3 worm cellular contexts compared by ENCODE assay signal in genomic region chrV:9504474-9504960, ce11.
TF ChIP-seq lines count a peak whose summit lies in the region.

Gene haao-1 (plus strand): TSS chrV:9504910.

TF ChIP-seq in whole organism, L1 larva, 84 proteins besides CTCF, POLR2A, EP300 and RAD21:
- TF ChIP-seq lin-15B (tag; optimal IDR thresholded peaks at IDR 0.05; lab: Kevin White, UChicago) (no peak), sup-37 (GFP tag; optimal IDR thresholded peaks at IDR 0.05; lab: Kevin White, UChicago) (no peak), sptf-1 (tag; optimal IDR thresholded peaks at IDR 0.05; lab: Kevin White, UChicago) (no peak), lir-3 (tag; optimal IDR thresholded peaks at IDR 0.05; lab: Kevin White, UChicago; ENCODE audit: poor library complexity) (no peak), ceh-88 (GFP tag; IDR thresholded peaks at IDR 0.05; lab: Robert Waterston, UW) (no peak), elt-3 (tag; optimal IDR thresholded peaks at IDR 0.05; lab: Kevin White, UChicago) (peak in 1 of 6 experiments; percentile 57), nhr-85 (tag; lab: Kevin White, UChicago) (peak; percentile 77), tlp-1 (tag; optimal IDR thresholded peaks at IDR 0.05; lab: Kevin White, UChicago) (no peak), mdl-1 (tag; optimal IDR thresholded peaks at IDR 0.05; lab: Kevin White, UChicago) (no peak), aha-1 (tag; optimal IDR thresholded peaks at IDR 0.05; lab: Kevin White, UChicago) (no peak), nhr-20 (tag; optimal IDR thresholded peaks at IDR 0.05; lab: Kevin White, UChicago) (peak; percentile 20), tbx-2 (tag; optimal IDR thresholded peaks at IDR 0.05; lab: Kevin White, UChicago) (peak; percentile 23), nhr-71 (tag; optimal IDR thresholded peaks at IDR 0.05; lab: Kevin White, UChicago) (peak; percentile 36), ces-1 (GFP tag; optimal IDR thresholded peaks at IDR 0.05; lab: Kevin White, UChicago) (no peak), blmp-1 (tag; optimal IDR thresholded peaks at IDR 0.05; lab: Kevin White, UChicago) (peak; percentile 69), mep-1 (tag; optimal IDR thresholded peaks at IDR 0.05; lab: Kevin White, UChicago) (peak; percentile 30), lin-14 (GFP tag; optimal IDR thresholded peaks at IDR 0.05; lab: Kevin White, UChicago) (peak; percentile 57), zag-1 (tag; optimal IDR thresholded peaks at IDR 0.05; lab: Kevin White, UChicago) (no peak)

TF ChIP-seq in whole organism, L3 larva, 47 proteins besides CTCF, POLR2A, EP300 and RAD21:
- TF ChIP-seq ceh-28 (tag; optimal IDR thresholded peaks at IDR 0.05; lab: Kevin White, UChicago) (no peak), ama-1 (optimal IDR thresholded peaks at IDR 0.05; lab: Kevin White, UChicago) (no peak), lin-15B (tag; optimal IDR thresholded peaks at IDR 0.05; lab: Kevin White, UChicago) (no peak), nfya-1 (tag; optimal IDR thresholded peaks at IDR 0.05; lab: Kevin White, UChicago; ENCODE audit: insufficient read depth) (no peak), egl-5 (tag; optimal IDR thresholded peaks at IDR 0.05; lab: Kevin White, UChicago) (no peak), tbx-2 (tag; optimal IDR thresholded peaks at IDR 0.05; lab: Kevin White, UChicago) (no peak), sea-2 (GFP tag; optimal IDR thresholded peaks at IDR 0.05; lab: Kevin White, UChicago) (no peak), nhr-25 (tag; optimal IDR thresholded peaks at IDR 0.05; lab: Kevin White, UChicago) (peak; percentile 49), nhr-43 (tag; optimal IDR thresholded peaks at IDR 0.05; lab: Kevin White, UChicago; ENCODE audit: poor library complexity, severe bottlenecking) (no peak), elt-3 (tag; optimal IDR thresholded peaks at IDR 0.05; lab: Kevin White, UChicago) (no peak), pha-4 (tag; optimal IDR thresholded peaks at IDR 0.05; lab: Kevin White, UChicago) (no peak), nhr-76 (tag; optimal IDR thresholded peaks at IDR 0.05; lab: Kevin White, UChicago) (no peak), nhr-23 (tag; optimal IDR thresholded peaks at IDR 0.05; lab: Kevin White, UChicago) (peak; percentile 41), R02D3.7 (tag; optimal IDR thresholded peaks at IDR 0.05; lab: Kevin White, UChicago) (no peak), egl-27 (tag; optimal IDR thresholded peaks at IDR 0.05; lab: Kevin White, UChicago) (no peak), pqm-1 (tag; optimal IDR thresholded peaks at IDR 0.05; lab: Kevin White, UChicago) (no peak), unc-62 (GFP tag; optimal IDR thresholded peaks at IDR 0.05; lab: Kevin White, UChicago) (no peak)

TF ChIP-seq in whole organism, L4 larva, 104 proteins besides CTCF, POLR2A, EP300 and RAD21:
- TF ChIP-seq aly-2 (tag; optimal IDR thresholded peaks at IDR 0.05; lab: Kevin White, UChicago) (no peak), skn-1 (tag; optimal IDR thresholded peaks at IDR 0.05; lab: Kevin White, UChicago) (no peak), F49E8.2 (tag; optimal IDR thresholded peaks at IDR 0.05; lab: Kevin White, UChicago; ENCODE audit: borderline replicate concordance) (no peak), ceh-44 (GFP tag; IDR thresholded peaks at IDR 0.05; lab: Robert Waterston, UW) (no peak), lin-38 (GFP tag; IDR thresholded peaks at IDR 0.05; lab: Robert Waterston, UW) (no peak), ZK337.2 (GFP tag; IDR thresholded peaks at IDR 0.05; lab: Robert Waterston, UW) (no peak), daf-19 (GFP tag; conservative IDR thresholded peaks at IDR 0.05; lab: Robert Waterston, UW) (no peak), F10B5.3 (tag; optimal IDR thresholded peaks at IDR 0.05; lab: Kevin White, UChicago) (no peak), madf-9 (GFP tag; conservative IDR thresholded peaks at IDR 0.05; lab: Robert Waterston, UW) (no peak), jun-1 (tag; optimal IDR thresholded peaks at IDR 0.05; lab: Kevin White, UChicago) (no peak), daf-8 (GFP tag; IDR thresholded peaks at IDR 0.05; lab: Robert Waterston, UW) (no peak), aha-1 (tag; lab: Kevin White, UChicago) (peak; percentile 87), mxl-3 (GFP tag; optimal IDR thresholded peaks at IDR 0.05; lab: Kevin White, UChicago) (peak; percentile 13), ama-1 (optimal IDR thresholded peaks at IDR 0.05; lab: Kevin White, UChicago) (no peak), F44E2.7 (GFP tag; IDR thresholded peaks at IDR 0.05; lab: Robert Waterston, UW) (no peak), hif-1 (tag; optimal IDR thresholded peaks at IDR 0.05; lab: Kevin White, UChicago) (no peak), sdz-12 (GFP tag; optimal IDR thresholded peaks at IDR 0.05; lab: Kevin White, UChicago) (no peak), snpc-4 (tag; optimal IDR thresholded peaks at IDR 0.05; lab: Kevin White, UChicago) (no peak), unc-62 (GFP tag; optimal IDR thresholded peaks at IDR 0.05 in 1 of 2; lab: Kevin White, UChicago) (no peak), unc-62 (tag; optimal IDR thresholded peaks at IDR 0.05; lab: Kevin White, UChicago) (no peak), set-16 (GFP tag; IDR thresholded peaks at IDR 0.05; lab: Robert Waterston, UW) (no peak), hlh-11 (tag; optimal IDR thresholded peaks at IDR 0.05; lab: Kevin White, UChicago) (peak; percentile 6), attf-4 (tag; optimal IDR thresholded peaks at IDR 0.05; lab: Kevin White, UChicago) (no peak)

Comparison
In these comparisons a context has a peak if more than half of its experiments do, and no peak if none do; other contexts are left out.
1. Of the 29 proteins assayed by ChIP-seq in both whole organism, L4 larva and whole organism, L1 larva: peak only in whole organism, L4 larva: aha-1; only in whole organism, L1 larva: mep-1; in both: none; in neither: 27.